Worm (Caenorhabditis elegans) whole organism, L4/young adult: Measurements from ENCODE around the gene nhr-281.

Experiments used
- W03F9.2 ChIP-seq: fragments of 150-350 bp; optimal IDR thresholded peaks from 2 replicates; lab custom pipeline; 2014; ENCODE audit warnings: missing biosample characterization, missing genetic modification characterization
- dao-5 ChIP-seq: sonication (generic microtip); optimal IDR thresholded peaks from 2 replicates; lab custom pipeline; 2016; ENCODE audit warnings: missing genotype, missing genetic modification characterization, moderate library complexity, missing compliant biosample characterization
- him-1 ChIP-seq: sonication (generic microtip); optimal IDR thresholded peaks from 2 replicates; lab custom pipeline; 2016; ENCODE audit warnings: missing genotype, missing genetic modification reagents, missing genetic modification characterization, missing compliant biosample characterization

ce11 chrX:14127291-14127922 is 14.2 kb upstream of the nhr-281 start, which contains the start of gene F28H6.4:
- TF ChIP-seq dao-5 (tag; lab: Kevin White, UChicago) (no peak), him-1 (tag; lab: Kevin White, UChicago) (no peak), W03F9.2 (tag; lab: Kevin White, UChicago) (no peak)
